Worm (Caenorhabditis elegans) whole organism, mixed stage, embryonic: ENCODE data around the gene F28G4.4.

Source experiments
- nhr-76 ChIP-seq: sonication (generic microtip); optimal IDR thresholded peaks from 2 replicates; lab custom pipeline; 2017; ENCODE audit warnings: missing biosample characterization, missing genetic modification characterization
- sptf-1 ChIP-seq: sonication (generic microtip); optimal IDR thresholded peaks from 2 replicates; lab custom pipeline; 2017; ENCODE audit warnings: mild to moderate bottlenecking, missing genetic modification characterization, moderate library complexity, missing compliant biosample characterization
- unc-62 ChIP-seq: fragments of 150-350 bp; optimal IDR thresholded peaks from 2 replicates; lab custom pipeline; 2014; ENCODE audit warnings: missing biosample characterization, missing genetic modification reagents, missing genetic modification characterization
- zip-8 ChIP-seq: fragments of 150-350 bp; optimal IDR thresholded peaks from 2 replicates; lab custom pipeline; 2014; ENCODE audit warnings: missing biosample characterization, missing genetic modification characterization
- ztf-11 ChIP-seq: fragments of 150-350 bp; optimal IDR thresholded peaks from 2 replicates; lab custom pipeline; 2014; ENCODE audit warnings: missing biosample characterization, missing genetic modification characterization

- no peak for TF ChIP-seq nhr-76 (tag; lab: Kevin White, UChicago)
- no peak for TF ChIP-seq unc-62 (GFP tag; lab: Kevin White, UChicago)
- TF ChIP-seq zip-8 (tag; lab: Kevin White, UChicago) = no peak
- no peak for TF ChIP-seq ztf-11 (tag; lab: Kevin White, UChicago)
- TF ChIP-seq sptf-1 (tag; lab: Kevin White, UChicago) = no peak
These were observed 14.6 kb upstream of the F28G4.4 start, which contains the start of gene srbc-82 for ce11 chrV:16300276-16300675.
